Worm (Caenorhabditis elegans): Measurements from ENCODE around the gene ZC416.2.

- TF ChIP-seq hmg-1.1 (GFP tag; IDR thresholded peaks at IDR 0.05): no peak
- no peak for TF ChIP-seq nhr-25 (tag; optimal IDR thresholded peaks at IDR 0.05; ENCODE audit: borderline replicate concordance, insufficient read depth)
- TF ChIP-seq sdz-12 (GFP tag; optimal IDR thresholded peaks at IDR 0.05): no peak
- no peak for TF ChIP-seq daf-12 (tag; optimal IDR thresholded peaks at IDR 0.05)
- TF ChIP-seq fos-1 (tag; optimal IDR thresholded peaks at IDR 0.05): no peak
- no peak for TF ChIP-seq nhr-28 (tag; optimal IDR thresholded peaks at IDR 0.05)
- TF ChIP-seq zag-1 (tag; optimal IDR thresholded peaks at IDR 0.05): no peak
- TF ChIP-seq mep-1 (tag; optimal IDR thresholded peaks at IDR 0.05): no peak
- TF ChIP-seq unc-39 (tag; optimal IDR thresholded peaks at IDR 0.05): no peak
- no peak for TF ChIP-seq lin-29 (GFP tag; IDR thresholded peaks at IDR 0.05)
- TF ChIP-seq T20F7.1 (GFP tag; optimal IDR thresholded peaks at IDR 0.05): no peak
- TF ChIP-seq ceh-32 (tag; optimal IDR thresholded peaks at IDR 0.05; ENCODE audit: poor library complexity): no peak
- TF ChIP-seq pha-4 (GFP tag; IDR thresholded peaks at IDR 0.05): no peak
- TF ChIP-seq pha-4 (tag; optimal IDR thresholded peaks at IDR 0.05): no peak
- TF ChIP-seq daf-8 (GFP tag; IDR thresholded peaks at IDR 0.05): no peak
Measured at ce11 chrIV:3654823-3655222, 21.4 kb downstream of the ZC416.2 start.

All from whole organism, L4 larva.